Worm (Caenorhabditis elegans) whole organism, late embryonic: ENCODE measurements around the gene C42D4.18.

Experiments
- C08G9.2 ChIP-seq: sonication (generic microtip); optimal IDR thresholded peaks from 2 replicates; lab custom pipeline; 2016; ENCODE audit warnings: mild to moderate bottlenecking, missing genetic modification characterization, moderate library complexity, missing compliant biosample characterization
- C38D4.7 ChIP-seq: fragments of 200-800 bp; sonication (Bioruptor generic); optimal IDR thresholded peaks from 2 replicates; lab custom pipeline; 2018; ENCODE audit warnings: mild to moderate bottlenecking, missing genetic modification characterization, moderate library complexity, missing compliant biosample characterization
- K02D7.2 ChIP-seq: sonication (generic microtip); optimal IDR thresholded peaks from 2 replicates; lab custom pipeline; 2017; ENCODE audit warnings: mild to moderate bottlenecking, missing genetic modification characterization, missing compliant biosample characterization
- T23F11.4 ChIP-seq: fragments of 200-800 bp; sonication (Bioruptor generic); optimal IDR thresholded peaks from 2 replicates; lab custom pipeline; 2018; ENCODE audit warnings: mild to moderate bottlenecking, missing genetic modification characterization, missing compliant biosample characterization
- Y22D7AL.16 ChIP-seq: sonication (generic microtip); optimal IDR thresholded peaks from 2 replicates; lab custom pipeline; 2016; ENCODE audit warnings: missing genetic modification characterization, missing compliant biosample characterization
- ama-1 ChIP-seq: fragments of 150-350 bp; optimal IDR thresholded peaks from 2 replicates; lab custom pipeline; 2014
- ceh-18 ChIP-seq: sonication (generic microtip); optimal IDR thresholded peaks from 2 replicates; lab custom pipeline; 2016; ENCODE audit warnings: missing genetic modification characterization, missing compliant biosample characterization
- ceh-2 ChIP-seq: sonication (generic microtip); optimal IDR thresholded peaks from 2 replicates; lab custom pipeline; 2016; ENCODE audit warnings: missing genotype, missing genetic modification characterization, missing compliant biosample characterization
- ceh-30 ChIP-seq: fragments of 150-350 bp; optimal IDR thresholded peaks from 2 replicates; lab custom pipeline; 2014; ENCODE audit warnings: missing biosample characterization, missing genetic modification characterization
- ceh-34 ChIP-seq: sonication (generic microtip); optimal IDR thresholded peaks from 2 replicates; lab custom pipeline; 2016; ENCODE audit warnings: mild to moderate bottlenecking, missing genetic modification characterization, missing compliant biosample characterization
- ceh-45 ChIP-seq: fragments of 200-800 bp; sonication (Bioruptor generic); IDR thresholded peaks from 2 replicates; pipeline ENCODE4 v1.3.6; 2022; ENCODE audit warnings: missing genetic modification reagents, missing genetic modification characterization, missing compliant biosample characterization
- ceh-48 ChIP-seq: sonication (generic microtip); optimal IDR thresholded peaks from 2 replicates; lab custom pipeline; 2016; ENCODE audit warnings: missing genetic modification characterization, inconsistent platforms, missing compliant biosample characterization
- dmd-4 ChIP-seq: sonication (generic microtip); optimal IDR thresholded peaks from 2 replicates; lab custom pipeline; 2016; ENCODE audit warnings: borderline replicate concordance, missing genetic modification characterization, missing compliant biosample characterization
- ets-4 ChIP-seq: sonication (generic microtip); optimal IDR thresholded peaks from 2 replicates; lab custom pipeline; 2016; ENCODE audit warnings: missing genetic modification characterization, missing compliant biosample characterization
- eyg-1 ChIP-seq: sonication (generic microtip); optimal IDR thresholded peaks from 2 replicates; lab custom pipeline; 2016; ENCODE audit warnings: missing genotype, missing genetic modification characterization, missing compliant biosample characterization
- gmeb-2 ChIP-seq: sonication (generic microtip); optimal IDR thresholded peaks from 2 replicates; lab custom pipeline; 2016; ENCODE audit warnings: missing genetic modification characterization, inconsistent platforms, missing compliant biosample characterization
- hlh-13 ChIP-seq: fragments of 200-800 bp; sonication (Bioruptor generic); optimal IDR thresholded peaks from 2 replicates; lab custom pipeline; 2018; ENCODE audit warnings: mild to moderate bottlenecking, missing genetic modification characterization, missing compliant biosample characterization
- lim-6 ChIP-seq: sonication (generic microtip); optimal IDR thresholded peaks from 2 replicates; lab custom pipeline; 2016; ENCODE audit warnings: missing genetic modification characterization, missing compliant biosample characterization
- madf-2 ChIP-seq: sonication (generic microtip); optimal IDR thresholded peaks from 2 replicates; lab custom pipeline; 2017; ENCODE audit warnings: missing genetic modification characterization, missing compliant biosample characterization
- nhr-11 ChIP-seq: fragments of 150-350 bp; optimal IDR thresholded peaks from 2 replicates; lab custom pipeline; 2014; ENCODE audit warnings: missing biosample characterization, missing genetic modification characterization
- odd-2 ChIP-seq: sonication (generic microtip); optimal IDR thresholded peaks from 2 replicates; lab custom pipeline; 2017; ENCODE audit warnings: antibody characterized with exemption, mild to moderate bottlenecking, missing genetic modification characterization, missing compliant biosample characterization
- pat-9 ChIP-seq: fragments of 200-800 bp; sonication (Bioruptor generic); optimal IDR thresholded peaks from 2 replicates; lab custom pipeline; 2018; ENCODE audit warnings: mild to moderate bottlenecking, missing genetic modification characterization, moderate library complexity, missing compliant biosample characterization
- pax-1 ChIP-seq: fragments of 150-350 bp; optimal IDR thresholded peaks from 2 replicates; lab custom pipeline; 2014; ENCODE audit warnings: missing biosample characterization, missing genetic modification characterization
- pha-2 ChIP-seq: sonication (generic microtip); optimal IDR thresholded peaks from 2 replicates; lab custom pipeline; 2017; ENCODE audit warnings: mild to moderate bottlenecking, missing genetic modification characterization, missing compliant biosample characterization
- pros-1 ChIP-seq: fragments of 150-350 bp; optimal IDR thresholded peaks from 2 replicates; lab custom pipeline; 2014; ENCODE audit warnings: missing biosample characterization, missing genetic modification reagents, missing genetic modification characterization
- ref-2 ChIP-seq: sonication (generic microtip); optimal IDR thresholded peaks from 2 replicates; lab custom pipeline; 2016; ENCODE audit warnings: missing genetic modification characterization, missing compliant biosample characterization
- sdc-2 ChIP-seq: sonication (generic microtip); optimal IDR thresholded peaks from 2 replicates; lab custom pipeline; 2016; ENCODE audit warnings: missing genotype, missing genetic modification characterization, missing compliant biosample characterization
- sox-4 ChIP-seq: sonication (generic microtip); optimal IDR thresholded peaks from 2 replicates; lab custom pipeline; 2017; ENCODE audit warnings: mild to moderate bottlenecking, missing genetic modification characterization, inconsistent platforms, missing compliant biosample characterization
- tbx-2 ChIP-seq: sonication (generic microtip); optimal IDR thresholded peaks from 2 replicates; lab custom pipeline; 2016; ENCODE audit warnings: missing genetic modification characterization, missing compliant biosample characterization
- tbx-7 ChIP-seq: sonication (generic microtip); optimal IDR thresholded peaks from 2 replicates; lab custom pipeline; 2016; ENCODE audit warnings: missing genotype, missing genetic modification characterization, missing compliant biosample characterization
- ttx-3 ChIP-seq: sonication (generic microtip); optimal IDR thresholded peaks from 2 replicates; lab custom pipeline; 2016; ENCODE audit warnings: missing genetic modification reagents, missing genetic modification characterization, missing compliant biosample characterization
- unc-3 ChIP-seq, 2 experiments: fragments of 200-800 bp in 1 of 2; sonication (Bioruptor generic) in 1 of 2; sonication (generic microtip) in 1 of 2; conservative IDR thresholded peaks in 1 of 2; optimal IDR thresholded peaks in 1 of 2; 2 replicates each; pipeline versions ENCODE4 v1.3.6 to Lab custom; 2016 to 2022; ENCODE audit warnings: missing compliant biosample characterization in 2 of 2, missing genetic modification characterization in 2 of 2, missing genetic modification reagents in 1 of 2
- unc-55 ChIP-seq: sonication (generic microtip); optimal IDR thresholded peaks from 2 replicates; lab custom pipeline; 2017; ENCODE audit warnings: missing biosample characterization, missing genetic modification reagents, missing genetic modification characterization
- unc-86 ChIP-seq: sonication (generic microtip); optimal IDR thresholded peaks from 2 replicates; lab custom pipeline; 2016; ENCODE audit warnings: missing genetic modification characterization, missing compliant biosample characterization

The C42D4.18 gene

ce11 chrIV:7195734-7196133 is 29.2 kb downstream of the C42D4.18 start, which contains the start of gene best-16:
best-16 (minus strand) TSS chrIV:7195834.
- no peak for TF ChIP-seq dmd-4 (tag; lab: Kevin White, UChicago)
- no peak for TF ChIP-seq T23F11.4 (GFP tag; lab: Kevin White, UChicago)
- TF ChIP-seq pha-2 (tag; lab: Kevin White, UChicago), result no peak
- TF ChIP-seq Y22D7AL.16, result no peak
- TF ChIP-seq unc-3 (GFP tag; conservative IDR thresholded peaks at IDR 0.05; lab: Robert Waterston, UW), result no peak
- TF ChIP-seq unc-3 (tag; optimal IDR thresholded peaks at IDR 0.05; lab: Kevin White, UChicago), result no peak
- no peak for TF ChIP-seq ets-4
- TF ChIP-seq nhr-11 (tag; lab: Kevin White, UChicago), result no peak
- TF ChIP-seq C38D4.7 (GFP tag; lab: Kevin White, UChicago), result no peak
- TF ChIP-seq madf-2 (tag; lab: Kevin White, UChicago), result no peak
- TF ChIP-seq ceh-18 (tag; lab: Kevin White, UChicago), result no peak
- no peak for TF ChIP-seq pat-9 (tag; lab: Kevin White, UChicago)
- no peak for TF ChIP-seq odd-2

ce11 chrIV:7196853-7197252 is 30.3 kb downstream of the C42D4.18 start, which contains the start of gene unc-8:
unc-8 (plus strand) TSS chrIV:7197153.
- no peak for TF ChIP-seq C08G9.2 (tag; lab: Kevin White, UChicago)
- TF ChIP-seq lim-6 (tag; lab: Kevin White, UChicago), result no peak
- no peak for TF ChIP-seq tbx-7 (tag; lab: Kevin White, UChicago)
- TF ChIP-seq T23F11.4 (GFP tag; lab: Kevin White, UChicago), result no peak
- TF ChIP-seq ceh-34 (tag; lab: Kevin White, UChicago), result no peak
- no peak for TF ChIP-seq sox-4 (tag; lab: Kevin White, UChicago)
- no peak for TF ChIP-seq K02D7.2 (tag; lab: Kevin White, UChicago)
- no peak for TF ChIP-seq ama-1
- no peak for TF ChIP-seq unc-86 (tag; lab: Kevin White, UChicago)
- TF ChIP-seq ceh-2 (tag; lab: Kevin White, UChicago), result no peak

- TF ChIP-seq ceh-30 (tag; lab: Kevin White, UChicago), result no peak
- TF ChIP-seq gmeb-2 (tag; lab: Kevin White, UChicago), result no peak
- no peak for TF ChIP-seq ceh-18 (tag; lab: Kevin White, UChicago)
- no peak for TF ChIP-seq hlh-13
- TF ChIP-seq dmd-4 (tag; lab: Kevin White, UChicago), result no peak
- TF ChIP-seq pax-1 (tag; lab: Kevin White, UChicago), result no peak
- no peak for TF ChIP-seq unc-55
- TF ChIP-seq sdc-2, result no peak
- no peak for TF ChIP-seq ceh-45 (GFP tag; lab: Robert Waterston, UW)
- TF ChIP-seq ref-2 (tag; lab: Kevin White, UChicago), result no peak
- TF ChIP-seq eyg-1 (tag; lab: Kevin White, UChicago), result no peak
- no peak for TF ChIP-seq C38D4.7 (GFP tag; lab: Kevin White, UChicago)
- TF ChIP-seq, all 69 proteins: peak for 0
These were observed 37.1 kb downstream of the C42D4.18 start, which contains the start of gene R13A1.3 for ce11 chrIV:7203696-7204095. R13A1.3 (plus strand) TSS chrIV:7203996.

ce11 chrIV:7205969-7206368 is 39.4 kb downstream of the C42D4.18 start, which contains the start of gene kcc-1:
kcc-1 (plus strand) TSS chrIV:7206269.
- TF ChIP-seq pros-1 (no peak), ceh-48 (tag; lab: Kevin White, UChicago) (no peak), ttx-3 (no peak), hlh-13 (no peak), pha-2 (tag; lab: Kevin White, UChicago) (no peak), ref-2 (tag; lab: Kevin White, UChicago) (no peak), sdc-2 (no peak), C08G9.2 (tag; lab: Kevin White, UChicago) (no peak), tbx-2 (tag; lab: Kevin White, UChicago) (no peak), madf-2 (tag; lab: Kevin White, UChicago) (no peak), C38D4.7 (GFP tag; lab: Kevin White, UChicago) (no peak)
